Worm (Caenorhabditis elegans): ENCODE results near the gene F10C1.9.
"Not testable (repeated sequence)": the region's sequence is repeated elsewhere in the genome, so short reads cannot be mapped to it uniquely, and the experiment has no call there.

The F10C1.9 gene

DNA sequence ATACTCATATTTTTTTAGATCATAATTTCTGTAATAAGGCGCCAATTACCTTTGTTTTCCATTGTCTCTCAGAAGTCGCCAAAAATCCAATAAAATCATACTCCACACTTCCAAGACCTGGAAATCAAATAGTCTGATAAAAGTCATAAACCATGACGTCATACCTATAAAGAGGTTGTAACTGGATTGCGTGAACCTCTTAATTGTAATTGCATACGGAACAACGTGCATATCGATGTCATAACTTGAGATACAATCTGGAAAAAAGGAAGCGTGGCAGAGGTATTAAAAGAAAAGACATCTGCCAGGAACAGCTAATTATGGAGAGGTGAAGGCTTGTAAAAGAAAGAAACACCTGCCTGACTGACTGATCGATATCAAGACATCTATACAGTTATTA, at the start of gene F10C1.9:
Gene F10C1.9 (minus strand): TSS at position 197 of the 400 bp plus-strand sequence.
- TF ChIP-seq unc-62 (GFP tag; optimal IDR thresholded peaks at IDR 0.05) = no peak

DNA sequence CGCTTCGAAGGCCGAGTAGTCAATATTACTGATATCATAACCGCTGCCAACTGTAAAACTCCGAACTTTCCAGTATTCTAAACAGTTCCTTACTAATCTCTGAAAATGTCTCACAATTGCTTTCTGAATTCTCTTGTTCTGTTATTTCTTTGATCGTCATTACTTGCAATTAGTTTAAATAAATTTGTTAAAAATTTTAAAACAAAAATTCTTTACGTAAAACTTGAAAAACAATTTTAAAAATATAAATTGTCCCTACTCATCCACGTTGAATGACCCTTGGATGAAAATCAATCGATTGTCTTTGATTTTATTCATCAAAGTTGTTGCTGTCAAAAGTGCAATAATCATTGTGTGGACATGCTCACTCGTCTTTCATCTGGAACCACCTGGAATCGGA, 49.1 kb upstream of the F10C1.9 start, which contains the start of gene acdh-8:
Gene acdh-8 (plus strand): TSS at position 301 of the 400 bp plus-strand sequence.
- TF ChIP-seq unc-62 (GFP tag; optimal IDR thresholded peaks at IDR 0.05) = no peak

DNA sequence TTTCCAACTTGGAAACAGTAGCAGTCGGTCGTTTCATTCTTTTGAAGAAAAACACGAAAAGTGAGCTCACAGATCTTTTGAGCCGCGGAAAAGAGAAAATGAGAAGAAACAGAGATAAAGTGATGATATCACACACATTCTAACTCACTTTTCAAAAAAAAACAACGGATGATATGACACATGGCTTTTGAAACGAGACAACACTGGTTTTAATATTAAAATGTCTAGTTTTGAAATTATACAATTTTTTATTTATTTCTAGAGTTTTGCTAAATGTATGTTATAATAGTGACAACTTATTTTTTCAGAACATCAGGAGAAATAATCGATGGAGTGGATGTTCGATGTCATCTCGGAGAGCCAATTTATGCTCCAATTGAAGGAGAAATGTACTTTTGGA, 47.4 kb upstream of the F10C1.9 start, which contains the start of gene K05F1.14:
Gene K05F1.14 (minus strand): TSS at position 101 of the 400 bp plus-strand sequence.
- TF ChIP-seq unc-62 (GFP tag; optimal IDR thresholded peaks at IDR 0.05) = no peak

DNA sequence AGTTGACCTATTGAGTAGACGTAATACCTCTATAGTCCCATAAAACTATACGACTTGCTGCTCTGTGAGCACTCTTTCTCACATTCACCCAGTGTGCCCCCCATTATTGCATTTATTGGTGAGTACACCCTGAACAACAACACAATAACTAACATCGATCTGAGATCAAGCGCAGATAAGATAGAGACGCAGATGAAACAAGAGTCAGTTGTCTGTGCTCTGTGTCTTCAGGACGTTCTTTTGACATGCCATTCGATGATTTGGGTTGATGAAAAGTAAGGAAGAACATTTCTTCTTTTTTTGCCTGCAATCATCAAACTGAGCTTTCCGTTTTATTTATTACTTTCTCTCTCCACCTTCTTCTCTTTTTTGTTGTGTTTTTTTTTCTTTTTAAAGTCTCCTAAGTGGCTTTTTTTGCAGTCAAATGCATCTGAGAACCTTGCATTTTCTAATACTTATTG, 45.3 kb upstream of the F10C1.9 start, which contains the start of gene lect-2:
Gene lect-2 (plus strand): TSS at position 411 of the 461 bp plus-strand sequence.
- TF ChIP-seq unc-62 (GFP tag; optimal IDR thresholded peaks at IDR 0.05) = no peak

DNA sequence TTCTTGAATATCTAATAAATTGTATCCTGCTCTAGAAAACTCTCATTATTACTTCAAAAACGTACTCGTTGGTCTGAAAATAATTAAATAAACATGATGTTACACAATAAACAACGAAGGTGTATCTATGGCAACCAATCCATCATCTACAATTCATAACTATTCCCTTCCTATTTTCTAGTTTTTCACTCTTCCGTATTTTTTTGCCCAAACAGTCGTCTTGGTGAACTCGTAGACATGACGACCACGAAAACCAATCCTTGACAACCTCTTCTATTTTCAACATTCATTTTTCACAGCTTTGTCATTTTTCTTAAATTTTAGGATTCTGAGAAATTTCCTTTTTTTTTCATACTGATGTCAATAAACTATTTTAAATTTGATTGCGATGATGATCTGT, 43.7 kb upstream of the F10C1.9 start, which contains the start of gene K05F1.13:
Gene K05F1.13 (plus strand): TSS at position 301 of the 400 bp plus-strand sequence.
- TF ChIP-seq unc-62 (GFP tag; optimal IDR thresholded peaks at IDR 0.05) = no peak

DNA sequence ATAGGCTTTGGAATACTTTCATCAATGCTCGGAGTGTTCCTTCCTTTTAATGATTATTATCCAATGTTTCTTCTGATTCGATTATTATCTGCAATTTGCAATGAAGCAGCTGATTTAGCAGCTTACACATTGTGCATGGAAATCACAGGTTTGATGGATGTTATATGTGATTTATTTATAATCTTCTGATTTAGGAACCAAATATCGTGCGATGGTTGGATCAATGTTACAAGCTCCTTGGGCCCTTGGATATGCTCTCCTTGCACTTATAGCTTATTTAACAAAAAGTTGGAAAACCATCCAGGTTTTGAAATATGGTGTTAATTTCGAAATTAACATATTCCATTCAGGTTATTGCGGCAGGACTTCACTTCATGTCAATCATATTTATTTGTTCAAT, 40.4 kb upstream of the F10C1.9 start:
- no peak for TF ChIP-seq unc-62 (GFP tag; optimal IDR thresholded peaks at IDR 0.05)

DNA sequence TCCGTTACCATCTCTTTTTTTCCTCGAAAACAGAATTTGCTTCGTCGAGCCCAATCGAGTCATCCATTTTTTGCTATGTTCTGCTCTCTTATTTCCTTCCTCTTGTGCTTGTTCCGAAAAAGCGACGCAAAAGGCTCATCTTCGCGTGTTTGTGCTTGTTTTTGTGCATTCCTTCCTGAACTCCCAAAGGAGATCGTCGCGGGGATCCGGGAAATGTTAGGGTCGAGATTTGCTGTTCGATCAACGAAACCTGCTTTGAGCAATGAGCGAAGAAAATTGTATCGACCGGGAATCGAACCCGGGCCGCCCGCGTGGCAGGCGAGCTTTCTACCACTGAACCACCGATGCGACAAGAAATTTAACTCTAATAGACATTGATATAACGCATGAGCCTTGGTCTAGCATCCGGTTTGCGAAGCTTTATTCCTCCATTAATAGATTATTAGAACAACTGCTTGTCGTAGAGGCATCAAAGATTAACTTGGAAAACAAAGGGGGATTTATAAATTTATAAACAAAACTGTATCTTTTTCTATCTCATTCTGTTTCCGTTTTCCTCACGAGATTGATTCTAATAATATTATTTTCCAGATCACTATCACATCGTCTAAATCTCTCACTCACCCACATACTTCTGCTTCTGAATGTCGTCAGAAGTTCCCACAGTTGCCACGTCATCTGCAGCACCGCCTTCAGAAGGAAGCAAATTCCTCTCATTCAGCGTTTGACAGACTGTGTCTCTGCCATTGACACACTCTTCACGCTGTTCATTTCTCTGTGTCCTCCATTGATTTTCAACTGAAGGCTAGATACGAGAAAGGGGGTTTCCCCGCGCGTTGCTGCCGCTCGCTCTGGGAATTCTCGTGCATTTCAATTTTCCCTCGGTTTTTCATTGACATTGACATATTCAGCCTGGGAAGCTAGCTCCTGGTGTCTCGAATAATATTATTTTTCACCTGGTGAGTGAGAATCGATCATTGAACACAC, 37.1 kb upstream of the F10C1.9 start, which contains the start of gene K05F1.6:
Gene K05F1.6 (plus strand): TSS at position 586 of the 987 bp plus-strand sequence.
- TF ChIP-seq unc-62 (GFP tag; optimal IDR thresholded peaks at IDR 0.05) = no peak

DNA sequence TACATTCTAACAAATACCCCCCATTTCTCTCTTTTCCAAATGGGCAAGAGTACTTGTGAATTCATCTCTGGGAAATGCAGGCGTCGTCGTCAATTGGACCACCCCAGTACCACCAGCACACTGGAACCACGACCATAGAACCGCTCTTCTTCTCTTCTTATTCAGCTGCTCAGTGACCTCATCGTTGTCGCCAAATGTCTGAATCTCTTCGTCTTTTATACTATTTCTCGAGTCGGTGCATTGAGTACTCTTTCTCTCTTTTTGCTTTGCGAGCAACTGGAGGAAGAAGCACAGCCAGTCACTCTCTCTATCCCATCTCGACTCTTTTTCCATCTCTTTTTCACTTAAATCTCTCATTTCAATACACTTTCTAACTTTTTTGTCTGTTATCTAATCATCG, 34.8 kb upstream of the F10C1.9 start:
- no peak for TF ChIP-seq unc-62 (GFP tag; optimal IDR thresholded peaks at IDR 0.05)

DNA sequence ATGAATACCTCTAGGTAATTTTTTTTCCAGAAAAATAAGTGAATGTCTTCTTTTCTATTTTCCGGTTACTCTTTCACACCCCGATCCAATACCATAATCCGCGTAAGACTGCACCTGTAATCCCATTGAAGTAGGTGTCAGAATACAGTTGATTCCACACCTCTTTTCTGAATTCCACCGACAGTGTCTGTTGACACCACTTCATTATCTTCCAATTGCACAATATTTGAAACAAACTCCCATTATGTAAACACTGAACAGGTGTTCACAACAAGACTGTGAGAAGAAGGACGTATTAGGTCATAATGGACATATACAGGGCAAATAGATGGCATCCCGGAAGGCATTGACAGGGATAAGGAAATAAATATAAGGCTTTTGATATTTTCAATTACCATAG, 32.3 kb upstream of the F10C1.9 start:
- TF ChIP-seq unc-62 (GFP tag; optimal IDR thresholded peaks at IDR 0.05) = no peak

DNA sequence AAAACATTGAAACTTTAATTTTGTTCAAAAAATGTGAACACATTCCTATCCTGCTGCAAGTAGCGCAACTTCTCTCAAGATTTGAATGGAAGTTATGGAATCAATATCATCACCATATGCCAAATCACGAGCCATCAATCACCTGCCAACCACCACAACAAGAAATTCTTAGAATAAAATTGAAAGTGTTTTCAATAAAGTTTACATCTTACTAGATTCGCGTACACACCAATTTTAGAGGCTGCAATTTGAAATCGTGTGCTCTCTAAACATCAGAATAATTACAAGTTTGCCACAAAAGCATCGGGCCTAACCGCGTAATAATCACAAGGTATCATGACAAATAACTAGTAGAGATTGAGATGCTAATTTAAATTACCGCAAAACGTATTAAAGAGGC, 29.8 kb upstream of the F10C1.9 start:
- TF ChIP-seq unc-62 (GFP tag; optimal IDR thresholded peaks at IDR 0.05) = no peak

DNA sequence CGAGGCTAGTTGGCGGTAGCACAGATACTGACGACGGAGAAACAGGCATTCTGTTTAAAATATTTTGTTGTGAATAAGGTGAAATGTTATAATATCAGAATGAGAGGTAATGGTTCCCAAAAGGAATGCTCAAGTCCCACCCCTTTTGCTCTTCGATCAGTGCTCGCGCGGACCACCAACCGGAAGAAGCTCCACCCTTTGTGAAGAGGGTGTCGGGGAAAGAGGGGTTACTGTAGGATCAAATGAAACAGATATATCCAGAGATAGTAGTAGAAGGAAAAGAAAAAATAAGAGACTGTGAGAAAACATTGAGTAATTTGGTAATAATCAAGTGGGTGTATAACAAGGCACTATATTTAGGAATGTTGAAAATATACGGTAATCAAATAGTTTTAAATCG, 29.0 kb upstream of the F10C1.9 start, which contains the start of the genes dmd-5 and F10C1.1:
Gene dmd-5 (minus strand): TSS at position 101 of the 400 bp plus-strand sequence.
Gene F10C1.1 (plus strand): TSS at position 110 of the 400 bp plus-strand sequence.
- no peak for TF ChIP-seq unc-62 (GFP tag; optimal IDR thresholded peaks at IDR 0.05)

DNA sequence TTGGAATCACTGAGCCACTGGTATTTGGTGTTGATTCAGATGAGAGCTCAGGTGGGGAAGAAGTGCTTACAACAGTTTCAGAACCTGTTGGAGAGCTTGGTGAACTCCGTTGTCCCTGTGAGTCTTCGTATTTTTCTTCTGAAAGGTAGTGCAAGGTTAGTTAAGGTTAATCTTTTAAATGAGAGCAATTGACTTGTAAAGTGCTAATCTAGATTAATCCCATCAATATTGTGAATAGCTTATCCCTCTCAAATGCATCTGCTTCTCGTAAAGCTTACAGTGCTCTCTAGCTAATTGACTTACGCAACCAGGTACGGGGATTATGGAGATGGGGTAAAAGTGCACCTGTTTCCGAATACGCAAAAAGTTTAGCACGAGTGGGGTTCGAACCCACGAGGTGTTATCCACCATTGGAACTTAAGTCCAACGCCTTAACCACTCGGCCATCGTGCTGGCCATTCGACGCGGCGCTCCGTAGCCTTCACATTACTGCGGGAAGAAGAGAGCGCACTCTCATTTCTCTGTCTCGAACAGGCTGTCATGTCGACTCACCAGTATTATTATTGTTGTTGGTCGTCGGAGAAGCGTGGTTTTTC, 27.6 kb upstream of the F10C1.9 start:
- no peak for TF ChIP-seq unc-62 (GFP tag; optimal IDR thresholded peaks at IDR 0.05)

DNA sequence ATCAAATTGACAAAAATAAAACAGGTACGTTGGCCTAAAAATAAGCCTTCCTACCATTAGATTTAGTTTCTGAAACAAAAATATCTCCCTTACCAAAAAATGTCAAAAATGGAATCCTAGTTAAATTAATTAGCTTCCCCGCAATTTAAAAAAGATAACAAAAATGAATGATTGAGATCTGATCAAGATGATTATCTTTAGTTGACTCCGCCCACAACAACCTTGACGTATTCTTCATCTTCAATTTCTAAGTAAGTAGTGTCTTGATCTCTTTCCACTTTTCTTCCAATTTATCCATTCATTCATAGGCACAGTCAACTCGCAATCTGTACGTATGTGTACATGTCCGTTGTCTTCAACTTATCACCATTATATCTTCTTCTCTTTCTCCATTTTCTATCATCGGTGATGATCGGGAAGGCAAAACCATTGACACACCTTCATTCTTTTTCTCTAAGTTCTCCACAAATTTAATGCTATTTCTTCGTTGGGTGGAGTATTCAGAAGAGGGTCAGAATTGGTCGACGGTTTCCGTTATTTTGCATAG, 23.3 kb upstream of the F10C1.9 start:
- TF ChIP-seq unc-62 (GFP tag; optimal IDR thresholded peaks at IDR 0.05) = no peak

DNA sequence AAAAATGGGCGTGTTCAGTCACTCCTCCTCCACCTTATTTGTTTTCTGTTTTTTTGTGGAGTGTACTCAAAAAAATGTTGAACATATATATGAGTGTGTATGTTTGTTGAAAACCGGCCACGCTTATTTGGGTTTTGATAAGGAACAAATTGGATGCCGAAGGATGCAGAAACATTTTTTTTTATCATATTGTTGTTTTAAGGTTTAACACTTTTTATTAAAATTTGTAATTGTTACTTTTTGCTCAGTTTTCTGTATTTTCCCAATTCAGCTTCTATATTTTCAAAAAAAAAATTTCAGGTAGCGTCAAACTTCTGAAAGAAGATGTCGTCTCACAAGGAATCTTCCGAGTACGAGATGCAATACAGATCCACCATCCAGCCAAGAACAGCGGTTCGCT, 20.2 kb upstream of the F10C1.9 start, which contains the start of gene ifb-1:
Gene ifb-1 (plus strand): TSS at position 301 of the 400 bp plus-strand sequence.
- TF ChIP-seq unc-62 (GFP tag; optimal IDR thresholded peaks at IDR 0.05) = no peak

DNA sequence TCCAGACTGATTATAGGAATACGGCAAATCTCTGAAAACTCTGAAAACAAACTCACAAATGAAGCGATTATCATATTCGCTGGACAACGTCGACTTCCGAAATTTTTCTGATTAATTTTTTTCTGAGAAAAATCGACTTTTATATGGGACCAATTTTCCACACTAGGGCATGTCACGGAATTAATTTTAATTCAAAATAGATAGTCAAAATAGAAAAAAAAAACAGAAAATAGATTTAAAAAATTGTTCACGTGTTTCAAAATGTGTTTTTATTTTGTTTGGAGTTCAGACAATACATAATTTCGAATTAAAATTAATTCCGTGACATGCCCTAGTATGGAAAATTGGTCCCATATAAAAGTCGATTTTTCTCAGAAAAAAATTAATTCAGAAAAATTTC, 12.6 kb upstream of the F10C1.9 start, which contains the start of the genes F10C1.3 and F10C1.23:
Gene F10C1.3 (minus strand): TSS at position 101 of the 400 bp plus-strand sequence.
Gene F10C1.23 (plus strand): TSS at position 385 of the 400 bp plus-strand sequence.
- not testable (repeated sequence) for TF ChIP-seq unc-62 (GFP tag; optimal IDR thresholded peaks at IDR 0.05)
